Worm (Caenorhabditis elegans) whole organism, L4 larva: ENCODE measurements around the gene exos-2.

ENCODE experiments used
- F37D6.2 ChIP-seq: sonication (generic microtip); optimal IDR thresholded peaks from 2 replicates; lab custom pipeline; 2016; ENCODE audit warnings: mild to moderate bottlenecking, missing genetic modification characterization, missing compliant biosample characterization
- R02D3.7 ChIP-seq: fragments of 150-350 bp; sonication (generic microtip); optimal IDR thresholded peaks from 3 replicates; lab custom pipeline; 2014; ENCODE audit warnings: missing biosample characterization, missing genetic modification characterization
- T20F7.1 ChIP-seq: fragments of 200-800 bp; sonication (Bioruptor generic); optimal IDR thresholded peaks from 2 replicates; lab custom pipeline; 2018; ENCODE audit warnings: mild to moderate bottlenecking, missing genetic modification characterization, missing compliant biosample characterization
- Y105C5A.15 ChIP-seq: fragments of 200-800 bp; sonication (Bioruptor generic); IDR thresholded peaks from 2 replicates; pipeline ENCODE4 v1.3.6; 2022; ENCODE audit warnings: missing genetic modification characterization, missing compliant biosample characterization
- Y48G9A.11 ChIP-seq: fragments of 200-800 bp; sonication (Bioruptor generic); IDR thresholded peaks from 2 replicates; pipeline ENCODE4 v1.3.6; 2022; ENCODE audit warnings: missing genetic modification reagents, missing genetic modification characterization, missing compliant biosample characterization
- Y75B8A.6 ChIP-seq: fragments of 200-800 bp; sonication (Bioruptor generic); IDR thresholded peaks from 2 replicates; pipeline ENCODE4 v1.3.6; 2022; ENCODE audit warnings: missing genetic modification reagents, missing genetic modification characterization, missing compliant biosample characterization
- ZK337.2 ChIP-seq: fragments of 200-800 bp; sonication (Bioruptor generic); IDR thresholded peaks from 2 replicates; pipeline ENCODE4 v1.3.6; 2022; ENCODE audit warnings: missing genetic modification reagents, missing genetic modification characterization, missing compliant biosample characterization
- aha-1 ChIP-seq: fragments of 150-350 bp; peaks from one replicate; lab custom pipeline; 2014; ENCODE audit warnings: missing biosample characterization, missing genetic modification characterization
- aly-2 ChIP-seq: sonication (generic microtip); optimal IDR thresholded peaks from 2 replicates; lab custom pipeline; 2018; ENCODE audit warnings: missing biosample characterization, missing genetic modification characterization
- ceh-28 ChIP-seq: fragments of 150-350 bp; optimal IDR thresholded peaks from 2 replicates; lab custom pipeline; 2014; ENCODE audit warnings: missing biosample characterization, missing genetic modification reagents, missing genetic modification characterization
- ceh-44 ChIP-seq: fragments of 200-800 bp; sonication (Bioruptor generic); IDR thresholded peaks from 2 replicates; pipeline ENCODE4 v1.3.6; 2022; ENCODE audit warnings: missing genetic modification reagents, missing genetic modification characterization, missing compliant biosample characterization
- ceh-82 ChIP-seq: sonication (generic microtip); optimal IDR thresholded peaks from 2 replicates; lab custom pipeline; 2017; ENCODE audit warnings: missing biosample characterization, missing genetic modification characterization
- ctbp-1 ChIP-seq: fragments of 200-800 bp; sonication (Bioruptor generic); IDR thresholded peaks from 2 replicates; pipeline ENCODE4 v1.3.6; 2022; ENCODE audit warnings: missing genetic modification reagents, missing genetic modification characterization, missing compliant biosample characterization
- dmd-6 ChIP-seq: fragments of 200-800 bp; sonication (Bioruptor generic); IDR thresholded peaks from 2 replicates; pipeline ENCODE4 v1.3.6; 2022; ENCODE audit warnings: missing genetic modification reagents, missing genetic modification characterization, missing compliant biosample characterization
- dmd-9 ChIP-seq: fragments of 200-800 bp; sonication (Bioruptor generic); IDR thresholded peaks from 2 replicates; pipeline ENCODE4 v1.3.6; 2022; ENCODE audit warnings: missing genetic modification reagents, missing genetic modification characterization, missing compliant biosample characterization
- dpl-1 ChIP-seq: fragments of 150-350 bp; optimal IDR thresholded peaks from 2 replicates; lab custom pipeline; 2014; ENCODE audit warnings: missing biosample characterization, missing genetic modification reagents, missing genetic modification characterization
- dve-1 ChIP-seq: sonication (generic microtip); optimal IDR thresholded peaks from 2 replicates; lab custom pipeline; 2017; ENCODE audit warnings: antibody characterized with exemption, mild to moderate bottlenecking, missing genetic modification characterization, missing compliant biosample characterization; ENCODE audit not compliant: insufficient read depth
- egl-27 ChIP-seq: sonication (generic microtip); optimal IDR thresholded peaks from 3 replicates; lab custom pipeline; 2017; ENCODE audit warnings: missing biosample characterization, missing genetic modification reagents, missing genetic modification characterization
- fkh-10 ChIP-seq: fragments of 150-350 bp; optimal IDR thresholded peaks from 2 replicates; lab custom pipeline; 2014; ENCODE audit warnings: missing biosample characterization, missing genetic modification reagents, missing genetic modification characterization
- hmg-1.1 ChIP-seq: fragments of 200-800 bp; sonication (Bioruptor generic); IDR thresholded peaks from 2 replicates; pipeline ENCODE4 v1.3.6; 2022; ENCODE audit warnings: missing genetic modification reagents, missing genetic modification characterization, missing compliant biosample characterization
- lim-7 ChIP-seq: fragments of 200-800 bp; sonication (Bioruptor generic); IDR thresholded peaks from 2 replicates; pipeline ENCODE4 v1.3.6; 2022; ENCODE audit warnings: missing genetic modification characterization, missing compliant biosample characterization
- lin-13 ChIP-seq: fragments of 150-350 bp; optimal IDR thresholded peaks from 2 replicates; lab custom pipeline; 2014; ENCODE audit warnings: missing biosample characterization, missing genetic modification reagents, missing genetic modification characterization
- lin-38 ChIP-seq: fragments of 200-800 bp; sonication (Bioruptor generic); IDR thresholded peaks from 2 replicates; pipeline ENCODE4 v1.3.6; 2022; ENCODE audit warnings: missing genetic modification reagents, missing genetic modification characterization, missing compliant biosample characterization
- madf-5 ChIP-seq, 2 experiments: fragments of 200-800 bp; sonication (Bioruptor generic); IDR thresholded peaks; 2 replicates each; pipeline ENCODE4 v1.3.6; 2022; ENCODE audit warnings: missing compliant biosample characterization in 2 of 2, missing genetic modification characterization in 2 of 2
- mep-1 ChIP-seq: fragments of 150-350 bp; sonication (generic microtip); optimal IDR thresholded peaks from 3 replicates; lab custom pipeline; 2014; ENCODE audit warnings: missing biosample characterization, missing genetic modification characterization
- mxl-3 ChIP-seq: fragments of 200-800 bp; sonication (Bioruptor generic); optimal IDR thresholded peaks from 2 replicates; lab custom pipeline; 2018; ENCODE audit warnings: mild to moderate bottlenecking, missing genetic modification characterization, missing compliant biosample characterization
- nhr-102 ChIP-seq: sonication (generic microtip); optimal IDR thresholded peaks from 2 replicates; lab custom pipeline; 2016; ENCODE audit warnings: mild to moderate bottlenecking, missing genetic modification characterization, moderate library complexity, missing compliant biosample characterization
- nhr-11 ChIP-seq: fragments of 150-350 bp; optimal IDR thresholded peaks from 2 replicates; lab custom pipeline; 2014; ENCODE audit warnings: missing biosample characterization, missing genetic modification characterization
- nhr-111 ChIP-seq: fragments of 200-800 bp; sonication (Bioruptor generic); optimal IDR thresholded peaks from 2 replicates; lab custom pipeline; 2018; ENCODE audit warnings: mild to moderate bottlenecking, missing genetic modification characterization, missing compliant biosample characterization
- nhr-28 ChIP-seq: fragments of 150-350 bp; optimal IDR thresholded peaks from 2 replicates; lab custom pipeline; 2014; ENCODE audit warnings: missing biosample characterization, missing genetic modification characterization
- nhr-41 ChIP-seq: fragments of 200-800 bp; sonication (Bioruptor generic); IDR thresholded peaks from 2 replicates; pipeline ENCODE4 v1.3.6; 2022; ENCODE audit warnings: missing genetic modification reagents, missing genetic modification characterization, missing compliant biosample characterization
- nhr-48 ChIP-seq: sonication (generic microtip); optimal IDR thresholded peaks from 2 replicates; lab custom pipeline; 2016; ENCODE audit warnings: mild to moderate bottlenecking, missing genetic modification characterization, missing compliant biosample characterization
- nhr-76 ChIP-seq: fragments of 150-350 bp; optimal IDR thresholded peaks from 2 replicates; lab custom pipeline; 2014; ENCODE audit warnings: missing biosample characterization, missing genetic modification characterization
- pha-4 ChIP-seq, 2 experiments: fragments of 150-350 bp in 1 of 2; fragments of 200-800 bp in 1 of 2; sonication (Bioruptor generic) in 1 of 2; IDR thresholded peaks in 1 of 2; optimal IDR thresholded peaks in 1 of 2; 2 replicates each; pipeline versions ENCODE4 v1.3.6 to Lab custom; 2014 to 2022; ENCODE audit warnings: missing genetic modification characterization in 2 of 2, missing genetic modification reagents in 2 of 2, missing biosample characterization in 1 of 2, missing compliant biosample characterization in 1 of 2
- php-3 ChIP-seq: fragments of 200-800 bp; sonication (Bioruptor generic); IDR thresholded peaks from 2 replicates; pipeline ENCODE4 v1.3.6; 2022; ENCODE audit warnings: missing genetic modification reagents, missing genetic modification characterization, missing compliant biosample characterization
- saeg-2 ChIP-seq: fragments of 200-800 bp; sonication (Bioruptor generic); IDR thresholded peaks from 2 replicates; pipeline ENCODE4 v1.3.6; 2022; ENCODE audit warnings: missing genetic modification reagents, missing genetic modification characterization, missing compliant biosample characterization
- set-16 ChIP-seq: fragments of 200-800 bp; sonication (Bioruptor generic); IDR thresholded peaks from 2 replicates; pipeline ENCODE4 v1.3.6; 2022; ENCODE audit warnings: missing genetic modification reagents, missing genetic modification characterization, missing compliant biosample characterization
- skn-1 ChIP-seq: fragments of 150-350 bp; optimal IDR thresholded peaks from 2 replicates; lab custom pipeline; 2014; ENCODE audit warnings: missing biosample characterization, missing genetic modification characterization
- tag-97 ChIP-seq: fragments of 200-800 bp; sonication (Bioruptor generic); IDR thresholded peaks from 2 replicates; pipeline ENCODE4 v1.3.6; 2022; ENCODE audit warnings: missing genetic modification characterization, missing compliant biosample characterization
- unc-39 ChIP-seq: sonication (generic microtip); optimal IDR thresholded peaks from 2 replicates; lab custom pipeline; 2017; ENCODE audit warnings: missing biosample characterization, missing genetic modification characterization
- unc-62 ChIP-seq, 3 experiments: fragments of 150-350 bp in 1 of 3; sonication (generic microtip); optimal IDR thresholded peaks in 2 of 3; peaks in 1 of 3; 1 replicate in 1 of 3; 2 replicates in 2 of 3; lab custom pipeline; 2014 to 2017; ENCODE audit warnings: missing biosample characterization in 3 of 3, missing genetic modification characterization in 3 of 3, missing genetic modification reagents in 3 of 3, missing genotype in 1 of 3
- zfp-3 ChIP-seq: fragments of 200-800 bp; sonication (Bioruptor generic); conservative IDR thresholded peaks from 2 replicates; pipeline ENCODE4 v1.3.6; 2022; ENCODE audit warnings: missing genetic modification reagents, missing genetic modification characterization, missing compliant biosample characterization
- ztf-11 ChIP-seq: fragments of 150-350 bp; optimal IDR thresholded peaks from 2 replicates; lab custom pipeline; 2014; ENCODE audit warnings: missing biosample characterization, missing genetic modification characterization
- ztf-7 ChIP-seq: fragments of 150-350 bp; optimal IDR thresholded peaks from 2 replicates; lab custom pipeline; 2014; ENCODE audit warnings: missing biosample characterization, missing genetic modification characterization

The exos-2 gene

DNA sequence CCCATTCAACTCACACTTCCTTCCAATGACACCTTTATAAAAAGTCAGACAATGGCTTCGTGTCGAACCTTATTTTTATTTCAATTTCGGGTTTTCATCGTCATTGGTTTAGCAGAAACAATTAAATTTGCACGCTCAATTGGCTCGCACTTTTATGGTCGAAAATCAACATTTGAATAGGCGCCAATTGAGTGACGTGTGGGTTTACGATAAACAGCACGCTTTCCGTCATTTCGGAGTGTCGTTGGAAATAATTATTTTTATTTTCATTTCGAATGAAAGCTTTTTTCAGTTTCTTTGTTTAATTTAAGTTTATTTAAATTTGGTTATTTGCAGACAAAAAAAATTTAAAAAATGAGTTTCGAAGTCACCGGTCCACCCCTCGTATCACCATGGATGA, at the start of gene exos-2:
Gene exos-2, plus strand, starts transcription at position 330 of the 400 bp plus-strand sequence.
- TF ChIP-seq nhr-102 (tag; lab: Kevin White, UChicago) (no peak), aha-1 (tag; lab: Kevin White, UChicago) (peak; percentile 35), dmd-9 (GFP tag; lab: Robert Waterston, UW) (no peak), skn-1 (tag; lab: Kevin White, UChicago) (no peak), F37D6.2 (tag; lab: Kevin White, UChicago) (no peak), egl-27 (tag; lab: Kevin White, UChicago) (no peak), ceh-28 (no peak), ctbp-1 (GFP tag; lab: Robert Waterston, UW) (no peak), mep-1 (tag; lab: Kevin White, UChicago) (no peak), ztf-7 (no peak), mxl-3 (no peak), ceh-44 (no peak), R02D3.7 (tag; lab: Kevin White, UChicago) (peak; percentile 95), saeg-2 (GFP tag; lab: Robert Waterston, UW) (no peak), nhr-76 (tag; lab: Kevin White, UChicago) (no peak), dmd-6 (no peak), ceh-82 (tag; lab: Kevin White, UChicago) (no peak), lin-13 (GFP tag; lab: Kevin White, UChicago) (no peak), nhr-111 (GFP tag; lab: Kevin White, UChicago) (no peak), dpl-1 (GFP tag; lab: Kevin White, UChicago) (peak; percentile 96), lin-38 (GFP tag; lab: Robert Waterston, UW) (peak; percentile 46), ZK337.2 (GFP tag; lab: Robert Waterston, UW) (no peak), dve-1 (tag; lab: Kevin White, UChicago) (no peak), Y48G9A.11 (peak; percentile 99), madf-5 (GFP tag; IDR thresholded peaks at IDR 0.05; lab: Robert Waterston, UW) (no peak), nhr-11 (tag; lab: Kevin White, UChicago) (no peak), unc-62 (GFP tag; optimal IDR thresholded peaks at IDR 0.05 in 1 of 2; lab: Kevin White, UChicago) (no peak), unc-62 (tag; optimal IDR thresholded peaks at IDR 0.05; lab: Kevin White, UChicago) (no peak), nhr-28 (tag; lab: Kevin White, UChicago) (no peak), Y105C5A.15 (GFP tag; lab: Robert Waterston, UW) (no peak), tag-97 (GFP tag; lab: Robert Waterston, UW) (no peak), Y75B8A.6 (GFP tag; lab: Robert Waterston, UW) (no peak), nhr-41 (GFP tag; lab: Robert Waterston, UW) (no peak), aly-2 (tag; lab: Kevin White, UChicago) (no peak), pha-4 (GFP tag; IDR thresholded peaks at IDR 0.05; lab: Robert Waterston, UW) (no peak), pha-4 (tag; optimal IDR thresholded peaks at IDR 0.05; lab: Kevin White, UChicago) (peak; percentile 17), fkh-10 (GFP tag; lab: Kevin White, UChicago) (peak; percentile 32), set-16 (GFP tag; lab: Robert Waterston, UW) (no peak), unc-39 (tag; lab: Kevin White, UChicago) (no peak), T20F7.1 (peak; percentile 98), php-3 (GFP tag; lab: Robert Waterston, UW) (no peak), nhr-48 (tag; lab: Kevin White, UChicago) (no peak), hmg-1.1 (0 out of 2 replicates have a peak, but pooled peaks have one; percentile 12), lim-7 (GFP tag; lab: Robert Waterston, UW) (no peak), ztf-11 (tag; lab: Kevin White, UChicago) (no peak), zfp-3 (no peak)
